Comparison of ENCODE assay signal across 1 fruit fly cellular context in the genomic region with DNA sequence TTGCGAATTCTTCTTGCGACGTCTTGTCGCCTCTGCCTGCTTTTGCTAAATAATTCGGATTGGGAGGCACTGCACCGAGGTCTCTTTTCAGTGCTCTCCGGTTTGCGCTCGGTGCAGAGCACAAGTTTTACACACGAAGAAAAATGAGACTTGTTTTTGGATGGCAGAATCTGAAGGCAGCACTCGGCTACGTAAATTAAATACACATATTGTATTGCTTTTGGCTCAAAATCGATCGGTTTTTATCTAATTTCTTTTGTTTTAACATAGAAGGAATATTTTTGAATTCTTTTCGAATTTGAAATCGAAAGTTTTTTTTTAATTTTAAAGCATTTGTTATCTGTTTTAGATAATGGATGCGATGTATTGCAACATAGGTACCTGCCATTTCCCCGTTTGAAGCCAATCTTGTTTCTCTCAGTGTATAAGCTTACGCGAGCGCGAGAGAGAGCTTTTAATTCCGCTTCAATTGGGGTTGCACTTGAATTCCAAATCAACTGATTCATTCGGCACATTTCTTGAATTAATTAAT.
TF ChIP-seq lines count a peak whose summit lies in the region.

A gene (minus strand): TSS at position 51 of the 532 bp plus-strand sequence.

TF ChIP-seq in whole organism, embryonic, 481 proteins besides CTCF, POLR2A, EP300 and RAD21 (continued from another document):
- TF ChIP-seq CG2889 (GFP tag; IDR thresholded peaks at IDR 0.05; lab: Robert Waterston, UW) (no peak), Rfx (GFP tag; IDR thresholded peaks at IDR 0.05; lab: Robert Waterston, UW) (peak; percentile 56)
